Worm (Caenorhabditis elegans) whole organism, L4 larva: Measurements from ENCODE around the gene fipr-10.
A peak's percentile ranks its signal among the peaks of the same experiment; 100 is the strongest.

ENCODE experiments used
- aha-1 ChIP-seq: fragments of 150-350 bp; peaks from one replicate; lab custom pipeline; 2014; ENCODE audit warnings: missing biosample characterization, missing genetic modification characterization
- ama-1 ChIP-seq: fragments of 150-350 bp; optimal IDR thresholded peaks from 2 replicates; lab custom pipeline; 2014; ENCODE audit warnings: inconsistent platforms, mixed read lengths

DNA sequence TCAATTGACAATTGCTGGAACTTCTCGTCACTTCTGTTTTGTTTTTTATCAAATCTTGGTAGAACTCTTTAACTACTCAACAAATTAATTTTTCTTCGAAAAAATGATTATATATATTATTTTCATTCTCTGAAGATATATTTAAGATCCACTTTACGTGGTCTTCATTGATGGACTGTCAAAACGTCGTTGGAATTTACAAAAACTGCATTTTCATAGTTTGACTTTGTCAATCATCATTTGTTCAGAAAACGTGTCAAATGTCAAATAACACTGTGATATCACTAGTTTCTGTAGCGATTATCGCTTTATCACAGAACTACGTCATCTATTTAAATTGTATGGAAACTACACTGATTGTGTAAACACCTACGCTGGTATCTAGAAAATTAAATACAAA, 10.4 kb downstream of the fipr-10 start:
- TF ChIP-seq aha-1 (tag; lab: Kevin White, UChicago) (peak; percentile 91), ama-1 (lab: Kevin White, UChicago) (no peak)
